Worm (Caenorhabditis elegans) whole organism, L3 larva: ENCODE data around the gene math-37.
"Not testable (repeated sequence)": the region's sequence is repeated elsewhere in the genome, so short reads cannot be mapped to it uniquely, and the experiment has no call there.

ENCODE experiments used
- R02D3.7 ChIP-seq: fragments of 150-350 bp; optimal IDR thresholded peaks from 2 replicates; lab custom pipeline; 2014; ENCODE audit warnings: missing biosample characterization, missing genetic modification characterization
- aly-2 ChIP-seq: fragments of 150-350 bp; optimal IDR thresholded peaks from 2 replicates; lab custom pipeline; 2014; ENCODE audit warnings: missing biosample characterization, missing genetic modification characterization
- ama-1 ChIP-seq: fragments of 150-350 bp; optimal IDR thresholded peaks from 2 replicates; lab custom pipeline; 2018
- ceh-28 ChIP-seq: fragments of 150-350 bp; optimal IDR thresholded peaks from 2 replicates; lab custom pipeline; 2014; ENCODE audit warnings: missing biosample characterization, missing genetic modification reagents, missing genetic modification characterization
- ceh-82 ChIP-seq: fragments of 150-350 bp; optimal IDR thresholded peaks from 2 replicates; lab custom pipeline; 2014; ENCODE audit warnings: missing biosample characterization, missing genetic modification characterization
- ceh-9 ChIP-seq: sonication (generic microtip); optimal IDR thresholded peaks from 2 replicates; lab custom pipeline; 2018; ENCODE audit warnings: missing biosample characterization, missing genetic modification characterization
- egl-5 ChIP-seq: fragments of 150-350 bp; optimal IDR thresholded peaks from 2 replicates; lab custom pipeline; 2017; ENCODE audit warnings: missing biosample characterization, missing genetic modification reagents, missing genetic modification characterization, inconsistent platforms
- elt-2 ChIP-seq: sonication (generic microtip); optimal IDR thresholded peaks from 2 replicates; lab custom pipeline; 2016; ENCODE audit warnings: missing genetic modification reagents, mild to moderate bottlenecking, missing genetic modification characterization, missing compliant biosample characterization
- elt-3 ChIP-seq, 3 experiments: fragments of 150-350 bp in 1 of 3; sonication (generic microtip) in 2 of 3; optimal IDR thresholded peaks; 2 replicates in 2 of 3; 4 replicates in 1 of 3; lab custom pipeline; 2014 to 2017; ENCODE audit warnings: missing biosample characterization in 3 of 3, missing genetic modification characterization in 3 of 3
- eor-1 ChIP-seq, 2 experiments: fragments of 150-350 bp; optimal IDR thresholded peaks; 2 replicates each; lab custom pipeline; 2014 to 2018; ENCODE audit warnings: missing biosample characterization in 2 of 2, missing genetic modification characterization in 2 of 2
- fkh-10 ChIP-seq: sonication (generic microtip); optimal IDR thresholded peaks from 2 replicates; lab custom pipeline; 2017; ENCODE audit warnings: missing biosample characterization, missing genetic modification reagents, missing genetic modification characterization
- jun-1 ChIP-seq: fragments of 150-350 bp; optimal IDR thresholded peaks from 2 replicates; lab custom pipeline; 2014; ENCODE audit warnings: missing biosample characterization, missing genetic modification reagents, missing genetic modification characterization
- lin-39 ChIP-seq: fragments of 150-350 bp; optimal IDR thresholded peaks from 2 replicates; lab custom pipeline; 2018; ENCODE audit warnings: missing biosample characterization, missing genetic modification reagents, missing genetic modification characterization
- lsy-12 ChIP-seq: sonication (generic microtip); optimal IDR thresholded peaks from 2 replicates; lab custom pipeline; 2016; ENCODE audit warnings: mild to moderate bottlenecking, missing genetic modification characterization, missing compliant biosample characterization
- nfya-1 ChIP-seq: sonication (generic microtip); optimal IDR thresholded peaks from 2 replicates; lab custom pipeline; 2017; ENCODE audit warnings: missing genetic modification characterization, mild to moderate bottlenecking, missing compliant biosample characterization, antibody characterized with exemption, moderate library complexity; ENCODE audit not compliant: insufficient read depth
- nhr-11 ChIP-seq: fragments of 150-350 bp; optimal IDR thresholded peaks from 2 replicates; lab custom pipeline; 2014; ENCODE audit warnings: missing biosample characterization, missing genetic modification characterization
- nhr-237 ChIP-seq: fragments of 150-350 bp; optimal IDR thresholded peaks from 2 replicates; lab custom pipeline; 2014; ENCODE audit warnings: missing biosample characterization, missing genetic modification characterization
- nhr-25 ChIP-seq: sonication (generic microtip); optimal IDR thresholded peaks from 2 replicates; lab custom pipeline; 2017; ENCODE audit warnings: missing biosample characterization, missing genetic modification characterization
- nhr-28 ChIP-seq: fragments of 150-350 bp; optimal IDR thresholded peaks from 2 replicates; lab custom pipeline; 2014; ENCODE audit warnings: missing biosample characterization, missing genetic modification characterization
- nhr-77 ChIP-seq: fragments of 150-350 bp; optimal IDR thresholded peaks from 2 replicates; lab custom pipeline; 2014; ENCODE audit warnings: missing biosample characterization, missing genetic modification characterization
- pqm-1 ChIP-seq: fragments of 150-350 bp; optimal IDR thresholded peaks from 2 replicates; lab custom pipeline; 2017; ENCODE audit warnings: missing biosample characterization, missing genetic modification characterization, inconsistent platforms
- sea-2 ChIP-seq: fragments of 150-350 bp; sonication (generic microtip); optimal IDR thresholded peaks from 4 replicates; lab custom pipeline; 2014; ENCODE audit warnings: missing biosample characterization, missing genetic modification reagents, missing genetic modification characterization
- skn-1 ChIP-seq: fragments of 150-350 bp; optimal IDR thresholded peaks from 2 replicates; lab custom pipeline; 2014; ENCODE audit warnings: missing biosample characterization, missing genetic modification characterization
- snpc-4 ChIP-seq: fragments of 150-350 bp; optimal IDR thresholded peaks from 2 replicates; lab custom pipeline; 2014; ENCODE audit warnings: missing biosample characterization, missing genetic modification characterization
- tbx-2 ChIP-seq: sonication (generic microtip); optimal IDR thresholded peaks from 2 replicates; lab custom pipeline; 2016; ENCODE audit warnings: mild to moderate bottlenecking, missing genetic modification characterization, missing compliant biosample characterization
- zag-1 ChIP-seq: fragments of 150-350 bp; optimal IDR thresholded peaks from 2 replicates; lab custom pipeline; 2014; ENCODE audit warnings: missing biosample characterization, missing genetic modification characterization
- ztf-11 ChIP-seq: fragments of 150-350 bp; optimal IDR thresholded peaks from 2 replicates; lab custom pipeline; 2014; ENCODE audit warnings: missing biosample characterization, missing genetic modification characterization

math-37 gene

DNA sequence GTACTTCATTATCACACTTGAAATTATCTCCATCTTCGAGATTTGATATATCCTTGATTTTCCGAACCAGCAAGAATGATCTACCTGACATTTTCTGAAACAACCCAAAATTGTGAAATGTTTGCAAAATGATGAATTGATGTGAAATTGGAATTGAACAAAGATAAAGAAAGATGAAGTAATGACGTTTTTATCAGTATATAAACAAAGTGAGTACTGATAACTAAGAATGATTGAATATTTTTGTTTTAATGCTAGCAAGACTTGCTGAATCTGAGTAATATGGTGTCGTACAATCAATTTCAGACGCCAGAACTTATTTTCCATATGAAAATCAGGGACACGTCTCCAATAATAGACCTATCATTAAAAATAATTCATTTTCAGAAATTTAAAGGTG lies at the start of gene math-37:
TSS of gene math-37 (minus strand) at position 101 of the 400 bp plus-strand sequence.
- TF ChIP-seq pqm-1 (tag; lab: Kevin White, UChicago) (peak; percentile 18), lsy-12 (tag; lab: Kevin White, UChicago) (no peak), elt-2 (tag; lab: Kevin White, UChicago) (peak; percentile 55)

DNA sequence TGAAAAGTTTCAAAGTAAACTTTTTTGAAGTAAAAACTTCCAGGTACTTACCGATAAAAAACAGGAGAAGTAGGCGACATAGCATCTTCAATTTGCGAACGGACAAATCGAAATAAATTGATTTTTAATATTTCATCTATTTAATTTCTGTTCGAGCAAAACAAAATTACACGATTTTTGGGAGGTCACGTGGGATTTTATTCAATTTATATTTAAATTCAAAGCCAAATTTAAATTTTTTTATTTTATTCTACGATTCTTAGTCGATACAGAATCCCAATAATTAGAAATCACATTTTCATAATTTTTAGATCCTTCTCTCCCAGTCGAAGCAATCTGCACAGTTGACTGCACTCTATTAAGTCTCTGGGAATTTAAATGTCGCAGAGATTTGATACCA lies 48.1 kb upstream of the math-37 start, which contains the start of gene C33C12.12:
TSS of gene C33C12.12 (minus strand) at position 101 of the 400 bp plus-strand sequence.
- TF ChIP-seq lin-39 (tag; lab: Kevin White, UChicago) (no peak), ceh-82 (tag; lab: Kevin White, UChicago) (no peak), jun-1 (tag; lab: Kevin White, UChicago) (no peak), tbx-2 (tag; lab: Kevin White, UChicago) (no peak), ztf-11 (tag; lab: Kevin White, UChicago) (no peak), eor-1 (tag; optimal IDR thresholded peaks at IDR 0.05; lab: Kevin White, UChicago) (no peak), egl-5 (tag; lab: Kevin White, UChicago) (no peak), R02D3.7 (tag; lab: Kevin White, UChicago) (no peak), zag-1 (no peak), aly-2 (tag; lab: Kevin White, UChicago) (no peak), nhr-11 (no peak), nhr-25 (tag; lab: Kevin White, UChicago) (no peak)
- TF ChIP-seq, all 47 proteins: peak for 0

DNA sequence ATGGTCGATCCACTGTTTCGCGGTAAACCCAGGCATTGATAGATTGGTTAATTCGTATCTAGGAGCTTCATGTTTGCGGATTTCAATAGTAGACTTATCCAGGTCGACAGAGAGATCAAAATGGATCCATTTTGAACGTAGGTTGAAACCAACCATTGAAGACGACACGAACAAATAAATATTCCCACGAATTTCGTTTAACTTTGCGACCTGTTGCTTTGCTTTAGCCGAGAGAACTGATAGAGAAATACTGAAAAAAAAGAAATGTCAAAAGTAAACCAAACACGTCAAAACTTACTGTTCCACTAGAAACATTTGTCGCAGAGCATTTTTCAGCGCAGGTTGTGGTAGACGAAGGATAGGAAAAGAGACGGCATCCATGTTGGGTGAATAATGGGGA lies 46.4 kb upstream of the math-37 start, which contains the start of gene fbxb-38:
TSS of gene fbxb-38 (minus strand) at position 390 of the 400 bp plus-strand sequence.
- no peak for TF ChIP-seq snpc-4 (tag; lab: Kevin White, UChicago)
- no peak for TF ChIP-seq elt-3 (tag; optimal IDR thresholded peaks at IDR 0.05; lab: Kevin White, UChicago)
- TF ChIP-seq nhr-28 (tag; lab: Kevin White, UChicago) = no peak
- no peak for TF ChIP-seq lsy-12 (tag; lab: Kevin White, UChicago)
- no peak for TF ChIP-seq ceh-9 (tag; lab: Kevin White, UChicago)
- TF ChIP-seq nhr-237 (tag; lab: Kevin White, UChicago) = no peak
- TF ChIP-seq nhr-77 (tag; lab: Kevin White, UChicago) = no peak
- TF ChIP-seq fkh-10 (GFP tag; lab: Kevin White, UChicago) = no peak

DNA sequence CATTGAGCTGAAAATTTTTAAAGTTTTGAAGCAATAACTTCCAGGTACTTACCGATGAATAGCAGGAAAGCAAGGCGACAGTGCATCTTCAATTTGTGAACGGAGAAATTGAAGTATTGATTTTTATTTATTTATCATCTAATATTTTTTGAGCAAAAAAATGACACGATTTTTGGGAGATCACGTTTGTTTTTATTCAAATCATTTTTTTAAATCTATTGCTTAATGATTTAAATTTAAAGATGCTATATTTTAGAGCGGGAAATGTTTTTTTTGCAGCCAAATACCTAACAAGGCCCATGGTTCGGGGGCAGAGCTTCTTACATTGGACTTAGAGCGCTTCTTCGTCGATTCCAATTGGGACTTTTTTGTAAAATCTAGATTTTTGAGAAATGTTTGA lies 44.4 kb upstream of the math-37 start, which contains the start of gene C33C12.4:
TSS of gene C33C12.4 (minus strand) at position 101 of the 400 bp plus-strand sequence.
- TF ChIP-seq ama-1 = no peak
- no peak for TF ChIP-seq sea-2

DNA sequence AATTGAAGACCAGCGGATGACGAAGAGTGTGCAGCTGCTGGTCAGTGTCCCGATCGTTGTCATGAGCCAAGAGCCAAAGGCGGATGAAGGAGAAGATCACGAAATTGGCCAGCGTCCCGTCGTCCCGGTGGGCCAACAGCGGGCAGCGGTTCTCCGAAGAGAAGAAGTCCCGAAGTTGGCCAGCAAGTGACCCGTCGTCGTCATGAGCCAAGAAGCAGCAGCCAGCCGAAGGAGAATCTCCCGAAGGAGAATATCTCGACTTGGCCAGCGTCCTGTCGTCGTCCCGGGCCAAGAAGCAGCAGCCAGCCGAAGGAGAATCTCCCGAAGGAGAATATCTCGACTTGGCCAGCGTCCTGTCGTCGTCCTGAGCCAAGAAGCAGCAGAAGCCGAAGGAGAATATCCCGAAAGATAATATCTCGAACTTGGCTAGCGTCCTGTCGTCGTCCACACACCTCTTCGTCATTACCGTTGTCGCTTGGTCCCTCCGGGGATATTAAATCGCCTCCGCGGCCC lies 41.4 kb upstream of the math-37 start, which contains the start of gene C33C12.11:
TSS of gene C33C12.11 (minus strand) at position 463 of the 513 bp plus-strand sequence.
- TF ChIP-seq nhr-11; nfya-1 (tag; lab: Kevin White, UChicago); skn-1: not testable (repeated sequence)

DNA sequence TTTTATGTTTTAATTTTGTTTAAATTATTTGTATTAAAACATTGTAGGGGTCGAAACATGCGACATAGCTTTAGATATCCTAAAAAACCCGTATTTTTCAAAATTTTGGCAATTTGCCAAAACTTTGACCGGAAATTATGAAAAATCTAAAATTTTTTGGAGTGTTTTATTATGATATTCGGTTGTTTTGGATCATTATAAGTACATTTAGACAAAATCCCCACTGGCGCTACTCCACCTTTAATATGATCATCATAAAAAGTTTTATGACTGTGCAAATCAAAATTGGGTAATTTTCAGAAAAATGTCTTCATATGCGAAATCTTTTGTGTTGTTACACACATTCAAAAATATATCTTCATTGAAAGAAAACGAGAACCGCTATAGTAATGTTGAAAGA lies 31.7 kb upstream of the math-37 start, which contains the start of gene math-18:
TSS of gene math-18 (plus strand) at position 301 of the 400 bp plus-strand sequence.
- TF ChIP-seq fkh-10 (GFP tag; lab: Kevin White, UChicago); lin-39 (tag; lab: Kevin White, UChicago); nhr-237 (tag; lab: Kevin White, UChicago): not testable (repeated sequence)

DNA sequence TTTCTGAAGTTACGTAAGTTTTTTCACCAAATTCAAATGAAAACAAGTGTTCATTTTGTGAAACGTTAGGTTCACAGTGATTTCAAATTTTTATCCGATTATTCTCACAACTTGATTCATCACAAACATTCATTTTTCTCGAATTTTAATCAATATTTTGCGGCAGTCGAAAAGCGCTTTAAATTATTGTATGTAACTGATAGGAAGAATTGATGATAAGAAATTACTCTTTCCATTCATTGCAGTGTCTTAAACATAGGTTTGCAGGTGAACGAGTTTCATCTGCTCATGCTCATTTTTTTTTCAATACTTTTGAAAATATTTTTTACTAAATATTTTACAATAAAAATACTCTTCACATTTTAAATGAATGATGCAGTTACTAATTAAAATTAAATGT lies 30.5 kb upstream of the math-37 start:
- TF ChIP-seq skn-1 (no peak), ztf-11 (tag; lab: Kevin White, UChicago) (no peak), pqm-1 (tag; lab: Kevin White, UChicago) (peak; percentile 9), ceh-28 (tag; lab: Kevin White, UChicago) (no peak), ama-1 (no peak)
